Worm (Caenorhabditis elegans): Measurements from ENCODE around the gene R13A5.11.

The R13A5.11 gene

ce11 chrIII:7545189-7545588 is 47.9 kb downstream of the R13A5.11 start:
- no peak for TF ChIP-seq daf-12 (tag; optimal IDR thresholded peaks at IDR 0.05)

DNA sequence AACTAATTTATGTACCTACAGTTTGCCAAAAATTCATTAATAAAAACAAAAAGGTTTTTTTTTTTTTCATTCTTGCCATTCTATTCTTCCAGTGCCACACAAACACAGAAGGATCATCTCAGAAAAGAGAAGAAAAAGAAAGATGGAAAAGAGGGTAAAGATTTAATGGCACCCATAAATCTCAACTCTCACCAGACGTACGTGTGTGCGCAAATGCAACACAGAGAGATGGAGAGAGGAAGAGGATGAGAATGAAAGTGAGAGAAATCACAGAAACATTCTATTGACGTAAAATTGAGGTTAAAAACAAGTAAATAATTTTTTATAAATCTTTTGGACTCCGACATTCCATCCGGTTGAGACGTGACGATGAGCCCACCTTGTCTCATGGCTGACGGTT is 48.9 kb downstream of the R13A5.11 start:
- TF ChIP-seq pqm-1 (tag; optimal IDR thresholded peaks at IDR 0.05) (no peak), ztf-11 (tag; optimal IDR thresholded peaks at IDR 0.05) (no peak), elt-2 (tag; optimal IDR thresholded peaks at IDR 0.05) (no peak), R02D3.7 (tag; optimal IDR thresholded peaks at IDR 0.05) (no peak), fkh-2 (tag; optimal IDR thresholded peaks at IDR 0.05) (no peak), nhr-11 (tag; optimal IDR thresholded peaks at IDR 0.05) (no peak), nfya-1 (tag; optimal IDR thresholded peaks at IDR 0.05; ENCODE audit: insufficient read depth) (peak; percentile 46), egl-5 (tag; optimal IDR thresholded peaks at IDR 0.05) (peak; percentile 89)

- TF ChIP-seq elt-3 (tag; optimal IDR thresholded peaks at IDR 0.05) (no peak), mml-1 (tag; optimal IDR thresholded peaks at IDR 0.05) (no peak), ama-1 (optimal IDR thresholded peaks at IDR 0.05) (no peak), sea-2 (GFP tag; optimal IDR thresholded peaks at IDR 0.05) (no peak)
These were observed 51.1 kb downstream of the R13A5.11 start for ce11 chrIII:7542037-7542436.
